ENCODE assay signal across 1 fruit fly cellular context in the genomic region with DNA sequence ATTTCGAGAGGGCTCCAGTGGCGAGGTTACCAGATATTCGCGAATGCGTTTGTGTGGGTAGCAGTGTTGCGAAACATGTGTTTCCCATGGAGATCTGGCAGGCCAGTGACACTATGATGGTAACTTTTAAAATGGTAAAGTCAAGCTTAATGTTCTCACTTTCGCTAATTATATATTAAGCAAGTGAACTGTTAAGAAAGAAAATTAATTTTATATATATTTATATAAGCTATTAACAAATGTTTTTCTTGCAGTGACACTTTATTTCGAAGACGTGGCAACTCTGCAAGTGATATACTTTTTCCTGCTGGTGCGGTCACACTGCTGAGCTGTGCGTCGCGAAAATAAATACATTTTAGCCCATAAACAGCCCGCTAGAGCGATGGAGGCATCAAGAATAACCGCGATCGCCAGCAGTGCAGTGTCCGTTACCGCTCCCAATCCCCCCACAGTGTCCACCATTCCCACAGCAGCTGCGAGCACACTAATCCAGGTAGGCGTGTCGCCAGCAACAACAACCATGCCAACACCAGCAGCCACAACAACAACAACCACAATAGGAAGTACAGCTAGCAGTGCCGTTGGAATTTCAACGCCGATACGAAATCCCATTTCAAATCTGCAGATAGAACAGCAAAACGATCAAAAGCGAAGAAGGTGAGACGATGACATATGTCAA.
TF ChIP-seq lines count a peak whose summit lies in the region.

Gene CG11593 (minus strand): TSS at position 236 of the 679 bp plus-strand sequence.
Gene Rcd5 (plus strand): TSS at position 283 of the 679 bp plus-strand sequence.

TF ChIP-seq in whole organism, embryonic, 481 proteins besides CTCF, POLR2A, EP300 and RAD21 (continued from another document and continues in another):
- TF ChIP-seq kay (GFP tag; optimal IDR thresholded peaks at IDR 0.05; lab: Kevin White, UChicago) (peak; percentile 75), bab2 (GFP tag; optimal IDR thresholded peaks at IDR 0.05; lab: Kevin White, UChicago) (peak; percentile 42), CG10366 (GFP tag; IDR thresholded peaks at IDR 0.05; lab: Robert Waterston, UW) (peak; percentile 82), mam (GFP tag; optimal IDR thresholded peaks at IDR 0.05; lab: Kevin White, UChicago) (peak; percentile 46), Lim3 (GFP tag; IDR thresholded peaks at IDR 0.05; lab: Robert Waterston, UW) (0 out of 2 replicates have a peak, but pooled peaks have one; percentile 14), HmgZ (tag; optimal IDR thresholded peaks at IDR 0.05; lab: Kevin White, UChicago) (peak; percentile 63), Sry-β (GFP tag; optimal IDR thresholded peaks at IDR 0.05; lab: Kevin White, UChicago) (peak; percentile 36), crol (GFP tag; IDR thresholded peaks at IDR 0.05; lab: Robert Waterston, UW) (peak; percentile 20; the same call in 1 of the 2 replicates), CG9437 (GFP tag; optimal IDR thresholded peaks at IDR 0.05; lab: Kevin White, UChicago) (peak; percentile 25), Dp (GFP tag; optimal IDR thresholded peaks at IDR 0.05; lab: Kevin White, UChicago) (peak; percentile 39), Dbx (GFP tag; IDR thresholded peaks at IDR 0.05; lab: Robert Waterston, UW) (peak; percentile 85), aop (GFP tag; IDR thresholded peaks at IDR 0.05; lab: Robert Waterston, UW) (no peak), schlank (tag; optimal IDR thresholded peaks at IDR 0.05; lab: Kevin White, UChicago) (no peak), dan (GFP tag; IDR thresholded peaks at IDR 0.05; lab: Robert Waterston, UW) (peak; percentile 34; the same call in 1 of the 2 replicates), wor (GFP tag; IDR thresholded peaks at IDR 0.05; lab: Robert Waterston, UW) (peak; percentile 64; the same call in 1 of the 2 replicates), dmrt11E (tag; optimal IDR thresholded peaks at IDR 0.05; lab: Kevin White, UChicago) (peak; percentile 65), vnd (GFP tag; IDR thresholded peaks at IDR 0.05; lab: Robert Waterston, UW; ENCODE audit: partially characterized antibody) (no peak), NK7.1 (GFP tag; optimal IDR thresholded peaks at IDR 0.05; lab: Kevin White, UChicago) (no peak), CG1233 (GFP tag; optimal IDR thresholded peaks at IDR 0.05; lab: Kevin White, UChicago) (peak; percentile 8), pho (GFP tag; optimal IDR thresholded peaks at IDR 0.05; lab: Kevin White, UChicago) (peak; percentile 25), fd96Cb (tag; optimal IDR thresholded peaks at IDR 0.05; lab: Kevin White, UChicago) (peak; percentile 47), YL-1 (GFP tag; optimal IDR thresholded peaks at IDR 0.05; lab: Kevin White, UChicago) (peak; percentile 92), Chrac-16 (GFP tag; optimal IDR thresholded peaks at IDR 0.05; lab: Kevin White, UChicago) (peak; percentile 56), ewg (GFP tag; optimal IDR thresholded peaks at IDR 0.05; lab: Kevin White, UChicago) (peak; percentile 32), ase (GFP tag; IDR thresholded peaks at IDR 0.05; lab: Robert Waterston, UW) (peak; percentile 66), CG13287 (GFP tag; IDR thresholded peaks at IDR 0.05; lab: Robert Waterston, UW; ENCODE audit: partially characterized antibody) (peak; percentile 38), ham (GFP tag; IDR thresholded peaks at IDR 0.05; lab: Robert Waterston, UW) (peak; percentile 59), cad (GFP tag; optimal IDR thresholded peaks at IDR 0.05; lab: Kevin White, UChicago) (no peak), CG7928 (GFP tag; optimal IDR thresholded peaks at IDR 0.05; lab: Kevin White, UChicago) (peak; percentile 31), chinmo (GFP tag; IDR thresholded peaks at IDR 0.05; lab: Robert Waterston, UW; ENCODE audit: partially characterized antibody) (0 out of 4 replicates have a peak, but pooled peaks have one; percentile 23), HmgD (GFP tag; optimal IDR thresholded peaks at IDR 0.05; lab: Kevin White, UChicago) (no peak), p53 (GFP tag; optimal IDR thresholded peaks at IDR 0.05; lab: Kevin White, UChicago) (no peak), Ada2b (GFP tag; IDR thresholded peaks at IDR 0.05; lab: Robert Waterston, UW) (peak; percentile 73), cas (GFP tag; IDR thresholded peaks at IDR 0.05; lab: Robert Waterston, UW) (peak; percentile 45; the same call in 1 of the 2 replicates), en (GFP tag; optimal IDR thresholded peaks at IDR 0.05; lab: Kevin White, UChicago) (no peak), Nf-YA (GFP tag; IDR thresholded peaks at IDR 0.05; lab: Robert Waterston, UW) (peak; percentile 41; the same call in 1 of the 2 replicates), Hr3 (GFP tag; optimal IDR thresholded peaks at IDR 0.05; lab: Kevin White, UChicago) (peak; percentile 83), dati (GFP tag; IDR thresholded peaks at IDR 0.05; lab: Robert Waterston, UW) (no peak), CG17186 (GFP tag; optimal IDR thresholded peaks at IDR 0.05; lab: Kevin White, UChicago) (peak; percentile 69), CG17385 (GFP tag; optimal IDR thresholded peaks at IDR 0.05; lab: Kevin White, UChicago) (peak; percentile 48), Xbp1 (GFP tag; optimal IDR thresholded peaks at IDR 0.05; lab: Kevin White, UChicago) (peak; percentile 78), CG4360 (GFP tag; IDR thresholded peaks at IDR 0.05; lab: Robert Waterston, UW) (peak; percentile 100), zfh1 (GFP tag; IDR thresholded peaks at IDR 0.05; lab: Robert Waterston, UW) (peak; percentile 82; the same call in 2 of the 3 replicates), CG8388 (GFP tag; optimal IDR thresholded peaks at IDR 0.05; lab: Kevin White, UChicago) (peak; percentile 55), lov (optimal IDR thresholded peaks at IDR 0.05; lab: Kevin White, UChicago) (no peak), lov (GFP tag; IDR thresholded peaks at IDR 0.05; lab: Robert Waterston, UW) (peak; percentile 67; the same call in 1 of the 3 replicates), slp2 (GFP tag; optimal IDR thresholded peaks at IDR 0.05; lab: Kevin White, UChicago) (peak; percentile 9), GATAe (GFP tag; conservative IDR thresholded peaks at IDR 0.05; lab: Robert Waterston, UW) (peak; percentile 70), Sox100B (GFP tag; optimal IDR thresholded peaks at IDR 0.05; lab: Kevin White, UChicago) (no peak), seq (GFP tag; IDR thresholded peaks at IDR 0.05; lab: Robert Waterston, UW) (peak; percentile 57; the same call in 1 of the 2 replicates), Scr (GFP tag; IDR thresholded peaks at IDR 0.05; lab: Robert Waterston, UW; ENCODE audit: partially characterized antibody) (peak; percentile 28; the same call in 1 of the 2 replicates), Ets97D (GFP tag; optimal IDR thresholded peaks at IDR 0.05; lab: Kevin White, UChicago) (peak; percentile 25), CG6813 (GFP tag; optimal IDR thresholded peaks at IDR 0.05; lab: Kevin White, UChicago) (no peak), amos (GFP tag; IDR thresholded peaks at IDR 0.05; lab: Robert Waterston, UW; ENCODE audit: partially characterized antibody) (peak; percentile 13; the same call in 1 of the 2 replicates), Dad (GFP tag; optimal IDR thresholded peaks at IDR 0.05; lab: Kevin White, UChicago) (no peak), CG17568 (GFP tag; optimal IDR thresholded peaks at IDR 0.05; lab: Kevin White, UChicago) (no peak), fd3F (GFP tag; optimal IDR thresholded peaks at IDR 0.05; lab: Kevin White, UChicago) (peak; percentile 63), CG3726 (GFP tag; IDR thresholded peaks at IDR 0.05; lab: Robert Waterston, UW) (peak; percentile 55; the same call in 1 of the 3 replicates), dmrt99B (tag; optimal IDR thresholded peaks at IDR 0.05; lab: Kevin White, UChicago) (no peak), esg (GFP tag; conservative IDR thresholded peaks at IDR 0.05; lab: Robert Waterston, UW) (peak; percentile 81), CG18764 (GFP tag; optimal IDR thresholded peaks at IDR 0.05; lab: Kevin White, UChicago) (peak; percentile 57), CG4730 (GFP tag; IDR thresholded peaks at IDR 0.05; lab: Robert Waterston, UW) (peak; percentile 72), CG14965 (GFP tag; optimal IDR thresholded peaks at IDR 0.05; lab: Kevin White, UChicago; ENCODE audit: borderline replicate concordance) (no peak), CG14710 (tag; optimal IDR thresholded peaks at IDR 0.05; lab: Kevin White, UChicago) (peak; percentile 96), CG14441 (GFP tag; IDR thresholded peaks at IDR 0.05; lab: Robert Waterston, UW) (peak; percentile 85), Usf (GFP tag; optimal IDR thresholded peaks at IDR 0.05; lab: Kevin White, UChicago) (peak; percentile 50), CG9797 (GFP tag; optimal IDR thresholded peaks at IDR 0.05; lab: Kevin White, UChicago) (peak; percentile 87), HHEX (GFP tag; optimal IDR thresholded peaks at IDR 0.05; lab: Kevin White, UChicago) (peak; percentile 18), CG3163 (GFP tag; optimal IDR thresholded peaks at IDR 0.05; lab: Kevin White, UChicago) (no peak), Atf6 (GFP tag; IDR thresholded peaks at IDR 0.05; lab: Robert Waterston, UW) (peak; percentile 62), CG12071 (GFP tag; optimal IDR thresholded peaks at IDR 0.05; lab: Kevin White, UChicago) (no peak), toy (GFP tag; IDR thresholded peaks at IDR 0.05; lab: Robert Waterston, UW) (peak; percentile 60; the same call in 1 of the 2 replicates), sob (GFP tag; IDR thresholded peaks at IDR 0.05; lab: Robert Waterston, UW) (peak; percentile 86), ind (GFP tag; optimal IDR thresholded peaks at IDR 0.05; lab: Kevin White, UChicago) (peak; percentile 72), Poxn (GFP tag; IDR thresholded peaks at IDR 0.05; lab: Robert Waterston, UW) (peak; percentile 60; the same call in 1 of the 2 replicates), CG1529 (GFP tag; optimal IDR thresholded peaks at IDR 0.05; lab: Kevin White, UChicago) (no peak), tap (tag; optimal IDR thresholded peaks at IDR 0.05; lab: Kevin White, UChicago) (no peak), CG2678 (tag; optimal IDR thresholded peaks at IDR 0.05; lab: Kevin White, UChicago) (no peak), jigr1 (GFP tag; IDR thresholded peaks at IDR 0.05; lab: Robert Waterston, UW) (peak; percentile 63; the same call in 1 of the 3 replicates), gsb (GFP tag; IDR thresholded peaks at IDR 0.05; lab: Robert Waterston, UW) (peak; percentile 42; the same call in 1 of the 2 replicates), Aef1 (GFP tag; IDR thresholded peaks at IDR 0.05; lab: Robert Waterston, UW) (peak; percentile 90), cato (GFP tag; optimal IDR thresholded peaks at IDR 0.05; lab: Kevin White, UChicago; ENCODE audit: borderline replicate concordance) (peak; percentile 33), Trl (optimal IDR thresholded peaks at IDR 0.05; lab: Kevin White, UChicago) (no peak), Trl (GFP tag; optimal IDR thresholded peaks at IDR 0.05; lab: Kevin White, UChicago) (peak; percentile 22), CG9817 (tag; optimal IDR thresholded peaks at IDR 0.05; lab: Kevin White, UChicago) (peak; percentile 77), unpg (GFP tag; optimal IDR thresholded peaks at IDR 0.05; lab: Kevin White, UChicago) (no peak), Hr39 (optimal IDR thresholded peaks at IDR 0.05; lab: Kevin White, UChicago) (no peak), slbo (GFP tag; IDR thresholded peaks at IDR 0.05; lab: Robert Waterston, UW) (peak; percentile 94), CG4404 (GFP tag; IDR thresholded peaks at IDR 0.05; lab: Robert Waterston, UW) (peak; percentile 80), CG2116 (GFP tag; optimal IDR thresholded peaks at IDR 0.05; lab: Kevin White, UChicago) (peak; percentile 70), phol (tag; optimal IDR thresholded peaks at IDR 0.05; lab: Kevin White, UChicago) (peak; percentile 87), CG14667 (GFP tag; IDR thresholded peaks at IDR 0.05; lab: Robert Waterston, UW) (peak; percentile 83), MESR4 (GFP tag; optimal IDR thresholded peaks at IDR 0.05; lab: Kevin White, UChicago) (peak; percentile 98), CG4820 (GFP tag; optimal IDR thresholded peaks at IDR 0.05; lab: Kevin White, UChicago) (peak; percentile 55), Antp (GFP tag; optimal IDR thresholded peaks at IDR 0.05; lab: Kevin White, UChicago) (peak; percentile 38), Ravus (GFP tag; IDR thresholded peaks at IDR 0.05; lab: Robert Waterston, UW) (peak; percentile 54), CG3065 (GFP tag; optimal IDR thresholded peaks at IDR 0.05; lab: Kevin White, UChicago) (peak; percentile 80), CG11504 (tag; optimal IDR thresholded peaks at IDR 0.05; lab: Kevin White, UChicago) (no peak), CG4424 (GFP tag; optimal IDR thresholded peaks at IDR 0.05; lab: Kevin White, UChicago) (peak; percentile 64), CG4854 (GFP tag; optimal IDR thresholded peaks at IDR 0.05; lab: Kevin White, UChicago) (no peak), Abd-B (GFP tag; optimal IDR thresholded peaks at IDR 0.05; lab: Kevin White, UChicago) (peak; percentile 76), CG11093 (GFP tag; IDR thresholded peaks at IDR 0.05; lab: Robert Waterston, UW) (peak; percentile 78; the same call in 2 of the 3 replicates), hkb (optimal IDR thresholded peaks at IDR 0.05; lab: Kevin White, UChicago) (peak; percentile 88), hkb (GFP tag; IDR thresholded peaks at IDR 0.05; lab: Robert Waterston, UW) (peak; percentile 47), rib (GFP tag; IDR thresholded peaks at IDR 0.05; lab: Robert Waterston, UW) (0 out of 2 replicates have a peak, but pooled peaks have one; percentile 31), CG14050 (GFP tag; IDR thresholded peaks at IDR 0.05; lab: Robert Waterston, UW) (peak; percentile 62; the same call in 1 of the 3 replicates), HLH4C (GFP tag; IDR thresholded peaks at IDR 0.05; lab: Robert Waterston, UW; ENCODE audit: partially characterized antibody) (peak; percentile 45; the same call in 1 of the 3 replicates), tup (GFP tag; optimal IDR thresholded peaks at IDR 0.05; lab: Kevin White, UChicago) (peak; percentile 38), sim (GFP tag; IDR thresholded peaks at IDR 0.05; lab: Robert Waterston, UW) (no peak), Optix (GFP tag; IDR thresholded peaks at IDR 0.05; lab: Robert Waterston, UW) (peak; percentile 76), CG6254 (GFP tag; optimal IDR thresholded peaks at IDR 0.05; lab: Kevin White, UChicago) (peak; percentile 12), Asciz (GFP tag; optimal IDR thresholded peaks at IDR 0.05; lab: Kevin White, UChicago) (no peak), CG17612 (GFP tag; IDR thresholded peaks at IDR 0.05; lab: Robert Waterston, UW) (no peak), ara (GFP tag; IDR thresholded peaks at IDR 0.05; lab: Robert Waterston, UW) (peak; percentile 73), Gsc (GFP tag; IDR thresholded peaks at IDR 0.05; lab: Robert Waterston, UW) (peak; percentile 50), CG31224 (GFP tag; IDR thresholded peaks at IDR 0.05; lab: Robert Waterston, UW) (peak; percentile 75), Rfx (GFP tag; IDR thresholded peaks at IDR 0.05; lab: Robert Waterston, UW) (peak; percentile 89), sens (GFP tag; lab: Kevin White, UChicago) (peak; percentile 73)
